Worm (Caenorhabditis elegans) whole organism, L4/young adult: Measurements from ENCODE around the gene dpy-27.
A peak's percentile ranks its signal among the peaks of the same experiment; 100 is the strongest.
"Not testable (repeated sequence)": the region's sequence is repeated elsewhere in the genome, so short reads cannot be mapped to it uniquely, and the experiment has no call there.

ENCODE experiments used
- W03F9.2 ChIP-seq: fragments of 150-350 bp; optimal IDR thresholded peaks from 2 replicates; lab custom pipeline; 2014; ENCODE audit warnings: missing biosample characterization, missing genetic modification characterization
- dao-5 ChIP-seq: sonication (generic microtip); optimal IDR thresholded peaks from 2 replicates; lab custom pipeline; 2016; ENCODE audit warnings: missing genotype, missing genetic modification characterization, moderate library complexity, missing compliant biosample characterization
- him-1 ChIP-seq: sonication (generic microtip); optimal IDR thresholded peaks from 2 replicates; lab custom pipeline; 2016; ENCODE audit warnings: missing genotype, missing genetic modification reagents, missing genetic modification characterization, missing compliant biosample characterization

The dpy-27 gene

DNA sequence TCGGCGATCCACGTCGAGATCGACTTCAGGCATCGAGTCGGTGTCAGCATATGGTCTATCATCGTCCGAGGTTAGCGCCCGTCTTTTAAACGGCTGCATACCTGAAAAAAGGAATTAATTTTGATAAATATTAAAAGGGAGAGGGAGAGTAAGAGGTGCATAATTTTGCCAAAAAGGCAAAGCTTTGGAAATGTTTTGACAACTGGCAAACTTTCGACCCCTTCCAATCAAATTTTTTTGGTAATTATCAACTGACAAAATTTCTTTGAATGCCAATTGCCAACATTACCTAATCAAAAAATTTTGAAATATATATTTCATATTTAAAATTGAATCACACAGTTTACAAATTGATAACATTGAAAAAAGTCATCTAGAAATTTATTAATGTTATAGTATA, at the start of gene dpy-27:
Gene dpy-27, minus strand, starts transcription at position 101 of the 400 bp plus-strand sequence.
- TF ChIP-seq him-1 (no peak), W03F9.2 (no peak), dao-5 (no peak)

DNA sequence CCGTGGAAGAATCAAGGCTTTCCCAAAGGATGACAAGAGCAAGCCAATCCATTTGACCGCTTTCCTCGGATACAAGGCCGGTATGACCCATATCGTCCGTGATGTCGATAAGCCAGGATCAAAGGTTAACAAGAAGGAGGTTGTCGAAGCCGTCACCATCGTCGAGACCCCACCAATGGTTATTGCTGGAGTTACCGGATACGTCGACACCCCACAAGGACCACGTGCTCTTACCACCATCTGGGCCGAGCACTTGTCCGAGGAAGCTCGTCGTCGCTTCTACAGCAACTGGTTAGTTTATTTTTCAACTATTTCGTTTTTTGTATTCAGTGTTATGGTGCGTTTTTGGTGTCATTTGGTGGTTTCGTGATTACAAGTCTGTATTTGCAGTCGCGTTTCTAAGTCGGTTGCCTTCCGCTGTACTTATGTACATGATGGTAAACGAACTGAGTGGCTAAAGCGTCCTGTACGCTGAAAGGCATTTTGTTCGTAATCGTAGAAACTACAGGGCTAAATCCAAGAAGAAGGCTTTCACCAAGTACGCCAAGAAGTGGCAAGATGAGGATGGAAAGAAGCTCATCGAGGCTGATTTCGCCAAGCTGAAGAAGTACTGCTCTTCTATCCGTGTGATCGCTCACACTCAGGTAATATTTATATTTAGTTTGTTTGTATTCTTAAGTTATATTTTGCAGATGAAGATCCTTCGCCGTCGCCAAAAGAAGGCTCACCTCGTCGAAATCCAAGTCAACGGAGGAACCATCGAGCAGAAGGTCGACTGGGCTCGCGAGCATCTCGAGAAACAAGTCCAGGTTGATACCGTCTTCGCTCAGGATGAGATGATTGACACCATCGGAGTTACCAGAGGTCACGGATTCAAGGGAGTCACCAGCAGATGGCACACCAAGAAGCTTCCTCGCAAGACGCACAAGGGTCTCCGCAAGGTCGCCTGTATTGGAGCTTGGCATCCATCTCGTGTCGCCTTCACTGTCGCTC, 48.8 kb upstream of the dpy-27 start:
- TF ChIP-seq dao-5, result no peak
- TF ChIP-seq him-1, result no peak
- no peak for TF ChIP-seq W03F9.2

DNA sequence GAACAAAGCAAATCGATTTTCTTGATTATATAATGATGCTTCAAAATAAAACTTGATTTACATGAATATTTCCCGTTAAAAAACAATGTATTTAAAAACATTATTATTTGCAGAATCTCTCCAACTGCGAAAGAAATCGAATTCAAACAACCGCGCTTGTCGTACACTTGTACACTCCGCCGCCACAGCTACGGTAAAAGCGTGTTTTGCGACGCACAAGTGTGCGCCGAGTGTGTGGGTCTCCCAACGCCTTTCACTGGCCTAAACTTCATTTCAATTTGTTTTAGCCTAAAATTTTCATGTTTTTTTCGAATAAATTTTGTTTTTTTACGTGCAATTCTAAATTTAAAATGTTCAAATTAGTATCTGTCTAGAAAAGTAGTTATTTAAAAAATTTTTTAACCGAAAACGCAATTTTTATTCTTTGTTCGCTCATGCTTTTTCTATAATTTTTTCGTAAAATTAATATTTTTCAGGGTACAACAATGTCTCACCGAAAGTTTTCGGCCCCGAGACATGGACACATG, 48.0 kb upstream of the dpy-27 start, which contains the start of gene rpl-3:
Gene rpl-3, plus strand, starts transcription at position 477 of the 527 bp plus-strand sequence.
- TF ChIP-seq dao-5 (peak; percentile 95), W03F9.2 (peak; percentile 99), him-1 (peak; percentile 100)

DNA sequence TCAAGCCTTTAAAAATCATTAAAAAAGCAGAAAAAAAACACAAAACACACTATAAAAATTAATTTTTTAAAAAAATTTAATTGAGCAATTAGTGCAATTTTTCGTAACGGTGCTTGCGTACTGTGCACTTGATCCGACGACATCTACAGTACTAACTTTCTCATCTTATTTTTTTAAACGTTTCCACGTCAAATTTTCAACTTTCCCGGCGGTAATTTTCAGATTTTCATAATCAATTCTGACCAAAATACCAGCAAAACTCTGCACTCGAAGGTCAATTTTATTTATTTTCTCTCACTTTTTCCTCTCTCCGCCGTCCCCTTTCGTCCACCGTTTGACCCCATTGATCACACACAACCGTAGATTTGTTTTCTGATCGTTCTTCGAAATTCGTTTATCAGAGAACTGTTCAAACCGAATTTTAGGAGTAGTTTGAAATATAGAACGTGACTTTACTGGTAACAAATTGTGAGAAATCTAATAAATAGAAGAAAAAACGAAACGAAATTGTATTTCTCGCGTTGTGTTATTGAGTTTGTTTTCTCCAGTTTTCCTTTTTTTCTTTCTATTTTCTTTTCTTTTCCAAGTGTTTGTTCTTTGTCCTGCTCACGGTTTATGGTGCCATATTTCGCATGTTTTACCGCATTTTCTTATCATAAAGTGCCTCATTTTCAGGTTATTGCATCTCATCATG, 44.5 kb upstream of the dpy-27 start, which contains the start of gene acs-19:
Gene acs-19, plus strand, starts transcription at position 676 of the 694 bp plus-strand sequence.
- TF ChIP-seq W03F9.2 (no peak), him-1 (no peak), dao-5 (no peak)

DNA sequence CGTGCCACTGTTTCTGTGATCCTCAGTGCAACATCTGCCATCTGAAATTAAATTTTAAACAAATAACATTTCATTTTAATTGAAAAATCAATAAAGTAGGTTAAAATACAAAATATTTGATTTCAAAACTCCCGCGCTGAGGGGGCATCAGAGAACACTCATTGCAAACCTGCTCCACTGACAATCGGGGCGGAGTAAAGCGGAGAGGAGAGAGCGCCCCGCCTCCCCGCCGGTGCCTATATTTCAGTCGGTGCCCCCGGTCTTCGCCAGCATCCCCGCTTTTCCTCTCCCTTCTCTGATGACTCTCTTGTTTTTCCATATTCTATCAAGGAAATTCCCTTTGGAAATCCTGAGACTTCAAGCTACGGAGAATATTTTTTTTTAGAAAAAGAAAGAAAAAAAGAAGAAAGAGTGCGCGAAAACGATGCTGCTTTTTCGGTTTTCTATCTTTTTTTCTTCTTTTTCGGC, 43.5 kb upstream of the dpy-27 start, which contains the start of gene brc-1:
Gene brc-1, minus strand, starts transcription at position 51 of the 468 bp plus-strand sequence.
- TF ChIP-seq him-1 (peak; percentile 83), W03F9.2 (peak; percentile 64), dao-5 (no peak)

DNA sequence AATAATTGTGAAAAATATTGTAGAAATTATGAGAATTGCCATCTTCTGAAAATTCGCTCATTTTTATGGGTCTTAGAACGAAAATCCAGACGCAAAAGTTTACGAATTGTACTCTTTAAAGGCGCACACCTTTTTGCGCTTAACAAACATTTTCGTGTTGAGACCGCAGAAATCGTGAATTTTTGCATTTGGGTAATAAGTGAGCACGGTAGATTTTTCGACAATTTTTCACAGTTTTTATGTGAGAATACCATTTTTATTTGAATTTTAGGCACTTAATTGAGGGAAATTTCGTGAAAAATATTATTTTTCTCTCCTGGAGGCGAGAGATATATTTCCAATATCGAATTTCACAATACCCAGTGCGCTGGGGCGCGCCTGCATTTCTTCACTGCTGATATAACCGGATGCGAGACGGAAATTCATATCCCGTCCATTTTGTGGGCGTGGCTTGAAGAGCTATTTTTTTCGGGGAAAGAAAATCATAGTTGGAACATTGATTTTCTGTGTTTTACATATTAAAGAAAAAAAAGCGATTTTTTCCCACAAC, 32.6 kb upstream of the dpy-27 start, which contains the start of gene cyp-25A4:
Gene cyp-25A4, minus strand, starts transcription at position 51 of the 550 bp plus-strand sequence.
- not testable (repeated sequence) for TF ChIP-seq W03F9.2, dao-5, him-1

DNA sequence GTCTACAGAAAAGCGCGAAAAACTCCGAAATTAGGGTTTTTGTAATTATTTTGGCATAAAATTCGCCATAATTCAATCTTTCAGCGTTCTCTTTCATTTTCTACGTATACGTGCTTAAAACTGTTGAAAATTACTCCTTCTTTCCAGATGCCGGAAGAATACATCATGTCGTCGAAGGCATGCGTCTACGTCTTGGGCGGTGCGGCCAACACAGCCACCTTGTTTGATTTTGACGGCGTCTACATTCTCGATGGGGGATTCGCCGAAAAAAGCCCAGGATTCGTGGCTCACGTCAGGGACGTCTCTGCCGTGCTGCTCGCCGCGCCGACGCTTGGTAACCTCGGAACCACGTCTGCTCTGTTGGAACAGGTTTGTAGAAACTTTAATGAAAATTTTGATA, 25.3 kb upstream of the dpy-27 start, which contains the start of gene maph-1.3:
Gene maph-1.3, plus strand, starts transcription at position 148 of the 400 bp plus-strand sequence.
- TF ChIP-seq him-1, W03F9.2, dao-5: not testable (repeated sequence)

DNA sequence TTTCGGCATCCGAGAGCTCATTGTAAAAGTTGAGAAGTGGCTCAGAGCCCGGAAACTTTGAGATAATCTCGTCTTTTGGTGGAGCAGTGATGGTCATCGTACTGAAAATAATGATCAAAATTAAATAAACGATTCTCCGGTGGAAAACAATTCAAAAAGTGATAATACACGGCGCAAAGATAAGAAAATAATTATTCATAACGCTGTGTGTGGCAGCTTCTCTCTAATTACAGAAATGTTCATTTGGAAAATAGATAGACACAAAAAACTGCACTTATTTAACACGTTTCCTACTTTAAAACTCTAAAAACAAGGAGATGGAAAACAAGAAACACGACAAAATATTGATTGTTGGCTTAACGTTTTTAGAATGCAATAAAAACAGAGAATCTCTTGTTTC, 24.0 kb upstream of the dpy-27 start, which contains the start of gene C36A4.4:
Gene C36A4.4, minus strand, starts transcription at position 101 of the 400 bp plus-strand sequence.
- TF ChIP-seq W03F9.2, him-1, dao-5: not testable (repeated sequence)

DNA sequence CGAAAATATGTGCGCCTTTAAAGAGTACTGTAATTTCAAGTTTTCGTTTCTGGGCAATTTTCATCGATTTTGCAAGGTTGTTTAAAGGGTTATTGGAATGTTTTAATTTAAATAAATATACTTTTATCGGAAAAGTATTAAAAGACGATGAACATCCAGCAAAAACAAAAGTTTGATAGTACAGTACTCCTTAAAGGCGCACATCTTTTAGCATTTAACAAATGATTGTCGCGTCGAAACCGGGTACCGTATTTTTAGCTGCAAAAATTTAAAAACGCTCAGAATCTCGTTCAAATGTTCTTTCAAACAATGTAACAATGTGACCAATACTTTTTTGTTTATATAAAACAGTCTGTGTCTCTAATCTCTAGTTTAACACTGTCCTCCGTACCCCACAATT, 20.8 kb upstream of the dpy-27 start, which contains the start of gene C36A4.11:
Gene C36A4.11, plus strand, starts transcription at position 301 of the 400 bp plus-strand sequence.
- not testable (repeated sequence) for TF ChIP-seq him-1, W03F9.2, dao-5

DNA sequence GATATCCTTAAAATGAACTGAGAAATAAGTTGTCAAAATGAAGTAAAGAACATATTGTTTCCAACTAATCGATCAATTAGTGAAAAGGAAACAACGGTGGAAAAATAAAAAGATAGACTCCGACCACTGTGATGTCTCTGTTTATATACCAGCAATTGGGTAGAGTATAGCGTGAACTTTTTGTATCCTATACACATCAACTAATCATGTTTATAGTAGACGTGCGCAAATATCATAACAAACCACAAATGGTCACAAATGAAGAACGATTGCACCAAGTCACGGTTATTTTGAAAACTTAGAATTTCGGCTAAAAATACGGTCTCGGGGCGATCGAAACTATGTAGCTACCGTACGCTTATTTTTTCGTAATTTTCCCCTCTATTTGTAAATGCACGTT, 20.2 kb upstream of the dpy-27 start, which contains the start of gene cyp-25A3:
Gene cyp-25A3, minus strand, starts transcription at position 101 of the 400 bp plus-strand sequence.
- TF ChIP-seq him-1, result no peak
- no peak for TF ChIP-seq W03F9.2
- TF ChIP-seq dao-5, result no peak

DNA sequence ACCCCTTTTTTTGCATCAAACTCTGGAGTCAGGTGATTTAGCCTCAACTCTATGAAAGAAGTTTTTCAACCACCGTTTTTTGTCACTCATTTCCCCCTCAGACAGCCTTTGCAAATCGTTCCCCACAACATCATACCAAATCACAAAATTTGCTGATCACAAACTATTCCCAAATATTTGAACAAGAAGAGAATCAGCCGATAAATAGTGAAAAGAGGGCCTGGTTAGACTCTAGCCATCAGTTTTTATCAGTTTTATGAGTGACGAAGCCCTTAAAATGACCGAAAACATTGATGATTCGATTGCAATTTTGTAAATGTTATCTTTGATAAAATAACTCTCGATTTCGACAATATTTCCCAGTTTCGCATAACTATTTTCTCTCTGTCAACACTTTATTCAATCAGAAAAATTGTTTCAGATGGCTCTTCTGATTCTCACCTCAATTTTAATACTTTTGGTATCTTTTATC, 15.4 kb upstream of the dpy-27 start, which contains the start of gene cyp-25A2:
Gene cyp-25A2, plus strand, starts transcription at position 422 of the 472 bp plus-strand sequence.
- TF ChIP-seq him-1, result no peak
- no peak for TF ChIP-seq W03F9.2
- TF ChIP-seq dao-5, result no peak

DNA sequence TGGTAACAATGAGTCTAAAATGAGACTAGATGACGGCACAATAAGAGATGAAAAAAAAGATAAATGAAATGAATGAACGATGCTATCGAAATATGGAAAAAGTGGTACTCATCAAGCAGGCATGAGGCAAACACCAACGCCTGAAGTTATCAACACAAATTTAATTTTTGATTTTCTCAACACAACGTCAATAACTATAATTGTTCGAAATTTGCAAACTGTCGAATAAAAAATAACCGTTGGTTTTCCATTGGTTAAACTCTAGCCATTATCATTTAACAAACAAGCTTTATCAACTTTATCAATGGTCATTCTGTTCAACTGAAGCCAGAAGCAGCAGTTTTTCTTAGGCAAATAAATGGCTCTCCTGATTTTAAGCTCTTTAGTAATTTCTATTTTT, 12.8 kb upstream of the dpy-27 start, which contains the start of gene cyp-25A1:
Gene cyp-25A1, plus strand, starts transcription at position 301 of the 400 bp plus-strand sequence.
- no peak for TF ChIP-seq dao-5
- no peak for TF ChIP-seq him-1
- no peak for TF ChIP-seq W03F9.2

DNA sequence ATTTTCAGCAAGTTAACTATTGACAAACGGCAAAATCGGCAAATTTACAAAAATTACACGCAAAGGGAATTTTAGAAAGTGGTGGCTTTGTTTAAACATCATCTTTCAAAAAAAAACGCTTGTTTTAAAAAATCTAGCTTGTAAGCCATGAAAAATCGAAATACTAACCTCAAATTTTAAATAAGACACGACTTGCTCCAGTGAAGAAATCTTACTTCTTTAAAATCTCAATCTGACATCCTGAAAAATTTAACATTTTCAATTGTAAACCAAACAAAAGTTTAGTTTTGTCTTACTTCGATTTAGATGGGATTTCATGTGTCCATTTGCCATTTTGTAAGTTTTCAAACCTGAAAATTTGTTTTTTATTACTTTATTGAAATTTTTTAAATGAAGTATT, 12.3 kb upstream of the dpy-27 start:
- TF ChIP-seq W03F9.2, result no peak
- no peak for TF ChIP-seq dao-5
- no peak for TF ChIP-seq him-1

DNA sequence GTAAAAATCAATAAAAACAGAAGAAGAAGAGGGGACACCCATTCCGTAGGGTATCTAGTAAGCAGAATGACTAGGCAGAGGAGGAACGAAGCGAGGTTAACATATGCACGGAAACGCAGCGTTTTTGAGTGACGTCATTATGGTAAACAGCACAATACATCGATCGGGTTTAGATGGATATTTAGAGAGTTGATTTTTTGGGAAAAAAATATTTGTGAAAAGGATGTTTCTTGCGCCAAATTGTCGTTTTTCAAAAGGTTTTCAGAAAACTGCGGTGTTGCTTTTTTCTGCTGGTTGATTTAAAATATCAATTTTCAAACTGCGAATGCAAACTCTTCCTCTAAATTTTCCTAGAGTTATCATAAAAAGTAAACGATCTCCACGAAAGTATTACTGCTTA, 11.9 kb upstream of the dpy-27 start, which contains the start of gene C36A4.10:
Gene C36A4.10, minus strand, starts transcription at position 101 of the 400 bp plus-strand sequence.
- TF ChIP-seq him-1, result no peak
- no peak for TF ChIP-seq dao-5
- no peak for TF ChIP-seq W03F9.2
